Fruit fly (Drosophila melanogaster) whole organism, embryonic: ENCODE measurements around the gene CG7156.

Source experiments
- Asciz ChIP-seq: fragments of 200-800 bp; sonication (Bioruptor generic); optimal IDR thresholded peaks from 2 replicates; lab custom pipeline; 2017; ENCODE audit warnings: missing biosample characterization, mild to moderate bottlenecking, missing genetic modification characterization, missing genetic modification reagents
- CG10267 ChIP-seq: fragments of 200-800 bp; sonication (Bioruptor generic); optimal IDR thresholded peaks from 2 replicates; lab custom pipeline; 2018; ENCODE audit warnings: missing biosample characterization, mild to moderate bottlenecking, missing genetic modification characterization, moderate library complexity
- CG10274 ChIP-seq: fragments of 200-800 bp; sonication (Bioruptor generic); optimal IDR thresholded peaks from 3 replicates; lab custom pipeline; 2017; ENCODE audit warnings: missing biosample characterization, mild to moderate bottlenecking, missing genetic modification characterization
- CG11696 ChIP-seq: fragments of 200-800 bp; sonication (Bioruptor generic); IDR thresholded peaks from 2 replicates; pipeline ENCODE4 v1.3.6; 2022; ENCODE audit warnings: missing biosample characterization, missing genetic modification characterization
- CG11723 ChIP-seq: fragments of 200-800 bp; sonication (Bioruptor generic); optimal IDR thresholded peaks from 2 replicates; lab custom pipeline; 2017; ENCODE audit warnings: missing biosample characterization, mild to moderate bottlenecking, missing genetic modification characterization
- CG12659 ChIP-seq: fragments of 200-800 bp; sonication (Bioruptor generic); optimal IDR thresholded peaks from 3 replicates; lab custom pipeline; 2017; ENCODE audit warnings: mild to moderate bottlenecking, missing biosample characterization, missing genetic modification reagents, missing genetic modification characterization
- CG14667 ChIP-seq: fragments of 200-800 bp; sonication (Bioruptor generic); IDR thresholded peaks from 2 replicates; pipeline ENCODE4 v1.3.6; 2022; ENCODE audit warnings: missing biosample characterization, missing genetic modification characterization
- CG16779 ChIP-seq: fragments of 200-800 bp; sonication (Bioruptor generic); IDR thresholded peaks from 2 replicates; pipeline ENCODE4 v1.3.6; 2022; ENCODE audit warnings: missing biosample characterization, missing genetic modification characterization
- CG17328 ChIP-seq: fragments of 200-800 bp; sonication (Bioruptor generic); IDR thresholded peaks from 2 replicates; pipeline ENCODE4 v1.3.6; 2022; ENCODE audit warnings: missing biosample characterization, missing genetic modification characterization
- CG17385 ChIP-seq: fragments of 200-800 bp; sonication (Bioruptor generic); optimal IDR thresholded peaks from 3 replicates; lab custom pipeline; 2018; ENCODE audit warnings: missing biosample characterization, mild to moderate bottlenecking, missing genetic modification characterization
- CG2116 ChIP-seq: fragments of 200-800 bp; sonication (Bioruptor generic); optimal IDR thresholded peaks from 3 replicates; lab custom pipeline; 2018; ENCODE audit warnings: missing biosample characterization, mild to moderate bottlenecking, missing genetic modification characterization
- CG30403 ChIP-seq: fragments of 200-800 bp; sonication (Bioruptor generic); optimal IDR thresholded peaks from 3 replicates; lab custom pipeline; 2016; ENCODE audit warnings: missing biosample characterization, missing genetic modification characterization
- CG32767 ChIP-seq: fragments of 200-800 bp; sonication (Bioruptor generic); IDR thresholded peaks from 2 replicates; pipeline ENCODE4 v1.3.6; 2022; ENCODE audit warnings: missing biosample characterization, missing genetic modification characterization
- CG3838 ChIP-seq: fragments of 200-800 bp; sonication (Bioruptor generic); optimal IDR thresholded peaks from 3 replicates; lab custom pipeline; 2016; ENCODE audit warnings: missing biosample characterization, missing genetic modification characterization
- CG3847 ChIP-seq: fragments of 200-800 bp; sonication (Bioruptor generic); IDR thresholded peaks from 2 replicates; pipeline ENCODE4 v1.3.6; 2022; ENCODE audit warnings: missing biosample characterization, missing genetic modification characterization
- CG4617 ChIP-seq: fragments of 200-800 bp; sonication (Bioruptor generic); optimal IDR thresholded peaks from 3 replicates; lab custom pipeline; 2016; ENCODE audit warnings: missing biosample characterization, missing genetic modification characterization, borderline replicate concordance
- CG7928 ChIP-seq: fragments of 200-800 bp; sonication (Bioruptor generic); optimal IDR thresholded peaks from 2 replicates; lab custom pipeline; 2017; ENCODE audit warnings: missing biosample characterization, mild to moderate bottlenecking, missing genetic modification characterization
- CG7963 ChIP-seq: fragments of 200-800 bp; sonication (Bioruptor generic); IDR thresholded peaks from 3 replicates; pipeline ENCODE4 v1.3.6; 2022; ENCODE audit warnings: missing biosample characterization, missing genetic modification characterization; ENCODE audit not compliant: partially characterized antibody
- CG9215 ChIP-seq: fragments of 200-800 bp; sonication (Bioruptor generic); IDR thresholded peaks from 2 replicates; pipeline ENCODE4 v1.3.6; 2022; ENCODE audit warnings: missing biosample characterization, missing genetic modification characterization
- CG9437 ChIP-seq: fragments of 200-800 bp; sonication (Bioruptor generic); optimal IDR thresholded peaks from 2 replicates; lab custom pipeline; 2018; ENCODE audit warnings: missing biosample characterization, mild to moderate bottlenecking, missing genetic modification characterization
- CG9797 ChIP-seq: fragments of 200-800 bp; sonication (Bioruptor generic); optimal IDR thresholded peaks from 3 replicates; lab custom pipeline; 2018; ENCODE audit warnings: missing biosample characterization, mild to moderate bottlenecking, missing genetic modification characterization
- CTCF ChIP-seq: fragments of 200-800 bp; sonication (Bioruptor generic); optimal IDR thresholded peaks from 2 replicates; lab custom pipeline; 2017; ENCODE audit warnings: missing biosample characterization, mild to moderate bottlenecking, missing genetic modification characterization, moderate library complexity
- Dek ChIP-seq: fragments of 200-800 bp; sonication (Bioruptor generic); optimal IDR thresholded peaks from 3 replicates; lab custom pipeline; 2019; ENCODE audit warnings: missing biosample characterization, mild to moderate bottlenecking, missing genetic modification characterization, moderate library complexity
- Dref ChIP-seq: fragments of 200-800 bp; sonication (Bioruptor generic); IDR thresholded peaks from 2 replicates; pipeline ENCODE4 v1.3.6; 2022; ENCODE audit warnings: missing biosample characterization, missing genetic modification characterization
- Fer1 ChIP-seq: fragments of 200-800 bp; sonication (Bioruptor generic); optimal IDR thresholded peaks from 2 replicates; lab custom pipeline; 2017; ENCODE audit warnings: missing biosample characterization, mild to moderate bottlenecking, missing genetic modification characterization
- Fer2 ChIP-seq: fragments of 200-800 bp; sonication (Bioruptor generic); optimal IDR thresholded peaks from 2 replicates; lab custom pipeline; 2018; ENCODE audit warnings: missing biosample characterization, mild to moderate bottlenecking, missing genetic modification characterization, moderate library complexity
- Fer3 ChIP-seq: fragments of 200-800 bp; sonication (Bioruptor generic); optimal IDR thresholded peaks from 2 replicates; lab custom pipeline; 2018; ENCODE audit warnings: missing biosample characterization, mild to moderate bottlenecking, missing genetic modification characterization, moderate library complexity
- HLH4C ChIP-seq: fragments of 200-800 bp; sonication (Bioruptor generic); IDR thresholded peaks from 3 replicates; pipeline ENCODE4 v1.3.6; 2022; ENCODE audit warnings: missing biosample characterization, missing genetic modification characterization; ENCODE audit not compliant: partially characterized antibody
- HmgZ ChIP-seq: fragments of 200-800 bp; sonication (Bioruptor generic); optimal IDR thresholded peaks from 2 replicates; lab custom pipeline; 2018; ENCODE audit warnings: missing biosample characterization, mild to moderate bottlenecking, missing genetic modification characterization
- Hr51 ChIP-seq, 2 experiments: fragments of 200-800 bp; sonication (Bioruptor generic); optimal IDR thresholded peaks; 2 replicates in 1 of 2; 3 replicates in 1 of 2; lab custom pipeline; 2016 to 2018; ENCODE audit warnings: missing biosample characterization in 2 of 2, missing genetic modification characterization in 2 of 2, mild to moderate bottlenecking in 1 of 2, moderate library complexity in 1 of 2
- Med ChIP-seq: fragments of 200-800 bp; sonication (Bioruptor generic); peaks from one replicate; lab custom pipeline; 2016; ENCODE audit warnings: missing biosample characterization, missing genetic modification characterization, mild to moderate bottlenecking, inconsistent platforms, moderate library complexity
- Nf-YC ChIP-seq: fragments of 200-800 bp; optimal IDR thresholded peaks from 3 replicates; lab custom pipeline; 2019; ENCODE audit warnings: missing biosample characterization, mild to moderate bottlenecking, missing genetic modification characterization, moderate library complexity
- Opbp ChIP-seq: fragments of 200-800 bp; sonication (Bioruptor generic); IDR thresholded peaks from 3 replicates; pipeline ENCODE4 v1.3.6; 2022; ENCODE audit warnings: missing biosample characterization, missing genetic modification characterization; ENCODE audit not compliant: partially characterized antibody
- PHDP ChIP-seq: fragments of 200-800 bp; sonication (Bioruptor generic); optimal IDR thresholded peaks from 3 replicates; lab custom pipeline; 2018; ENCODE audit warnings: missing biosample characterization, mild to moderate bottlenecking, missing genetic modification characterization, moderate library complexity
- Ptx1 ChIP-seq: fragments of 200-800 bp; sonication (Bioruptor generic); IDR thresholded peaks from 2 replicates; pipeline ENCODE4 v1.3.6; 2022; ENCODE audit warnings: missing biosample characterization, missing genetic modification characterization
- Scr ChIP-seq: fragments of 200-800 bp; sonication (Bioruptor generic); IDR thresholded peaks from 2 replicates; pipeline ENCODE4 v1.3.6; 2022; ENCODE audit warnings: missing biosample characterization, missing genetic modification characterization; ENCODE audit not compliant: partially characterized antibody
- Taf1 ChIP-seq: fragments of 200-800 bp; sonication (Bioruptor generic); IDR thresholded peaks from 2 replicates; pipeline ENCODE4 v1.3.6; 2022; ENCODE audit warnings: missing biosample characterization, missing genetic modification characterization
- Usf ChIP-seq: fragments of 200-800 bp; sonication (Bioruptor generic); optimal IDR thresholded peaks from 2 replicates; lab custom pipeline; 2017; ENCODE audit warnings: missing genotype, missing biosample characterization, missing genetic modification characterization
- Xrp1 ChIP-seq: fragments of 200-800 bp; sonication (Bioruptor generic); IDR thresholded peaks from 2 replicates; pipeline ENCODE4 v1.3.6; 2022; ENCODE audit warnings: missing biosample characterization, missing genetic modification characterization
- YL-1 ChIP-seq: fragments of 200-800 bp; sonication (Bioruptor generic); optimal IDR thresholded peaks from 3 replicates; lab custom pipeline; 2017; ENCODE audit warnings: missing biosample characterization, mild to moderate bottlenecking, missing genetic modification characterization
- dimm ChIP-seq: fragments of 200-800 bp; sonication (Bioruptor generic); IDR thresholded peaks from 2 replicates; pipeline ENCODE4 v1.3.6; 2022; ENCODE audit warnings: missing biosample characterization, missing genetic modification characterization
- eve ChIP-seq, 2 experiments: fragments of >200 bp; optimal IDR thresholded peaks; 2 replicates each; lab custom pipeline; 2017; ENCODE audit warnings: missing biosample characterization in 2 of 2, missing genetic modification characterization in 2 of 2
- gfzf ChIP-seq: fragments of 200-800 bp; sonication (Bioruptor generic); optimal IDR thresholded peaks from 2 replicates; lab custom pipeline; 2016; ENCODE audit warnings: missing biosample characterization, mild to moderate bottlenecking, missing genetic modification characterization, moderate library complexity
- prd ChIP-seq, 3 experiments: fragments of >200 bp in 2 of 3; fragments of 200-800 bp in 1 of 3; sonication (Bioruptor generic) in 1 of 3; optimal IDR thresholded peaks in 2 of 3; IDR thresholded peaks in 1 of 3; 2 replicates in 2 of 3; 3 replicates in 1 of 3; pipeline versions ENCODE4 v1.3.6 to Lab custom; 2017 to 2022; ENCODE audit warnings: missing biosample characterization in 1 of 3, missing genetic modification characterization in 1 of 3
- psq ChIP-seq: fragments of 200-800 bp; sonication (Bioruptor generic); optimal IDR thresholded peaks from 2 replicates; lab custom pipeline; 2017; ENCODE audit warnings: missing biosample characterization, missing genetic modification characterization
- pum ChIP-seq: fragments of 200-800 bp; sonication (Bioruptor generic); optimal IDR thresholded peaks from 2 replicates; lab custom pipeline; 2016; ENCODE audit warnings: missing biosample characterization, missing genetic modification characterization
- ro ChIP-seq: fragments of 200-800 bp; sonication (Bioruptor generic); IDR thresholded peaks from 2 replicates; pipeline ENCODE4 v1.3.6; 2022; ENCODE audit warnings: missing biosample characterization, missing genetic modification characterization
- scrt ChIP-seq: fragments of 200-800 bp; sonication (Bioruptor generic); optimal IDR thresholded peaks from 2 replicates; lab custom pipeline; 2018; ENCODE audit warnings: missing biosample characterization, mild to moderate bottlenecking, missing genetic modification characterization, moderate library complexity
- stwl ChIP-seq: fragments of 200-800 bp; sonication (Bioruptor generic); optimal IDR thresholded peaks from 3 replicates; lab custom pipeline; 2018; ENCODE audit warnings: missing biosample characterization, mild to moderate bottlenecking, missing genetic modification characterization, moderate library complexity
- vnd ChIP-seq: fragments of 200-800 bp; sonication (Bioruptor generic); IDR thresholded peaks from 3 replicates; pipeline ENCODE4 v1.3.6; 2022; ENCODE audit warnings: missing biosample characterization, missing genetic modification characterization; ENCODE audit not compliant: partially characterized antibody

Gene CG7156

DNA sequence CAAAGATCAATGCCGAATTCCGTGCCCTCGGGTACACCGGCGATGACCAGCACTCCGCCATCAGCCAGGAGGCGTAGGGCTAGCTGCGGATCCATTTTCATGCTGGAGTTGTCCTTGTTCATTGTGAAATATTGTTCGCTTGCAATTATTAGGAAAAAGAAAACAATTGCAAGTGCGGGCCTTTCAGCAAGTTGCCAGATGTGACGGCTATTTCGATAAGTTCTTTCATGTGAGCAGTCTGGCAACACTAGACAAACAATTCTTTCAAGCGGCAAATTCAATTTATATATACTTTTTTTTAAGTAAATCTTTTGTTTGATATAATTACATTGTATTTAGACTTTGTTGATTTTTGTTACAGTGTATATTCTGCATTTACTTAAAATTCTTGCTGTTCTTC lies 10.6 kb upstream of the CG7156 start, which contains the start of gene CG12320 (continued):
- TF ChIP-seq Scr (GFP tag; lab: Robert Waterston, UW): 0 out of 2 replicates have a peak, but pooled peaks have one; percentile 25
- TF ChIP-seq CG32767 (GFP tag; lab: Robert Waterston, UW): no peak
- TF ChIP-seq Opbp (GFP tag; lab: Robert Waterston, UW): 0 out of 3 replicates have a peak, but pooled peaks have one; percentile 28
- no peak for TF ChIP-seq Ptx1 (GFP tag; lab: Robert Waterston, UW)
- TF ChIP-seq CG17328 (GFP tag; lab: Robert Waterston, UW): 0 out of 2 replicates have a peak, but pooled peaks have one; percentile 8
- TF ChIP-seq CG11723 (GFP tag; lab: Kevin White, UChicago): no peak
- no peak for TF ChIP-seq PHDP (tag; lab: Kevin White, UChicago)
- TF ChIP-seq Asciz (GFP tag; lab: Kevin White, UChicago): no peak
- TF ChIP-seq Xrp1 (GFP tag; lab: Robert Waterston, UW): no peak
- no peak for TF ChIP-seq Fer2 (tag; lab: Kevin White, UChicago)
- peak; percentile 53; the same call in 1 of the 2 replicates for TF ChIP-seq CG3847 (GFP tag; lab: Robert Waterston, UW)
- no peak for TF ChIP-seq vnd
- peak; percentile 5 for TF ChIP-seq CG12659 (GFP tag; lab: Kevin White, UChicago)
- no peak for TF ChIP-seq CG11696 (GFP tag; lab: Robert Waterston, UW)
- peak; percentile 2 for TF ChIP-seq HmgZ
- no peak for TF ChIP-seq HLH4C (GFP tag; lab: Robert Waterston, UW)
- peak; percentile 68 for TF ChIP-seq Dref (GFP tag; lab: Robert Waterston, UW)
- no peak for TF ChIP-seq Usf (GFP tag; lab: Kevin White, UChicago)
- TF ChIP-seq CG10267 (tag; lab: Kevin White, UChicago): peak; percentile 15
- no peak for TF ChIP-seq pum (GFP tag; lab: Kevin White, UChicago)
- no peak for TF ChIP-seq CG7928 (GFP tag; lab: Kevin White, UChicago)
- TF ChIP-seq CG3838 (GFP tag; lab: Kevin White, UChicago): no peak
- TF ChIP-seq Med (GFP tag; lab: Kevin White, UChicago): peak; percentile 32
- TF ChIP-seq Fer3 (tag; lab: Kevin White, UChicago): no peak
- TF ChIP-seq CG17385 (GFP tag; lab: Kevin White, UChicago): no peak
- TF ChIP-seq eve (GFP tag; optimal IDR thresholded peaks at IDR 0.05; lab: Kevin White, UChicago): no peak
- no peak for TF ChIP-seq Hr51 (GFP tag; optimal IDR thresholded peaks at IDR 0.05; lab: Kevin White, UChicago)
- TF ChIP-seq Nf-YC (tag; lab: Kevin White, UChicago): no peak
- TF ChIP-seq dimm (GFP tag; lab: Robert Waterston, UW): no peak
- TF ChIP-seq YL-1 (GFP tag; lab: Kevin White, UChicago): peak; percentile 57
- no peak for TF ChIP-seq CG16779 (GFP tag; lab: Robert Waterston, UW)
- TF ChIP-seq CG7963: no peak
- peak; percentile 59 for TF ChIP-seq CG4617 (GFP tag; lab: Kevin White, UChicago)
- no peak for TF ChIP-seq prd (optimal IDR thresholded peaks at IDR 0.05; lab: Kevin White, UChicago)
- TF ChIP-seq prd (GFP tag; IDR thresholded peaks at IDR 0.05; lab: Robert Waterston, UW): no peak
- TF ChIP-seq CTCF (GFP tag; lab: Kevin White, UChicago): peak; percentile 10
- TF ChIP-seq CG9215 (GFP tag; lab: Robert Waterston, UW): no peak
- TF ChIP-seq CG30403 (GFP tag; lab: Kevin White, UChicago): no peak
- no peak for TF ChIP-seq CG9437
- peak; percentile 71 for TF ChIP-seq stwl (tag; lab: Kevin White, UChicago)
- TF ChIP-seq ro (GFP tag; lab: Robert Waterston, UW): no peak
- no peak for TF ChIP-seq scrt
- no peak for TF ChIP-seq Taf1 (GFP tag; lab: Robert Waterston, UW)
- peak; percentile 11 for TF ChIP-seq gfzf (GFP tag; lab: Kevin White, UChicago)
- peak; percentile 0 for TF ChIP-seq CG9797 (GFP tag; lab: Kevin White, UChicago)
- TF ChIP-seq Dek: no peak
- TF ChIP-seq psq: no peak
- TF ChIP-seq CG14667 (GFP tag; lab: Robert Waterston, UW): no peak
- peak; percentile 41 for TF ChIP-seq CG2116 (GFP tag; lab: Kevin White, UChicago)
- no peak for TF ChIP-seq CG10274 (GFP tag; lab: Kevin White, UChicago)
- peak; percentile 5 for TF ChIP-seq Fer1
